Worm (Caenorhabditis elegans) whole organism, L4 larva: Measurements from ENCODE around the gene far-4.

ENCODE experiments used
- F10B5.3 ChIP-seq: sonication (generic microtip); optimal IDR thresholded peaks from 2 replicates; lab custom pipeline; 2016; ENCODE audit warnings: mild to moderate bottlenecking, missing genetic modification characterization, missing compliant biosample characterization
- F26F4.8 ChIP-seq: fragments of 200-800 bp; sonication (Bioruptor generic); conservative IDR thresholded peaks from 2 replicates; pipeline ENCODE4 v1.3.6; 2022; ENCODE audit warnings: missing genetic modification characterization, missing compliant biosample characterization
- F37D6.2 ChIP-seq: sonication (generic microtip); optimal IDR thresholded peaks from 2 replicates; lab custom pipeline; 2016; ENCODE audit warnings: mild to moderate bottlenecking, missing genetic modification characterization, missing compliant biosample characterization
- F44E2.7 ChIP-seq: fragments of 200-800 bp; sonication (Bioruptor generic); IDR thresholded peaks from 2 replicates; pipeline ENCODE4 v2.1.2; 2022; ENCODE audit warnings: missing genetic modification characterization, missing compliant biosample characterization
- F49E8.2 ChIP-seq: sonication (generic microtip); optimal IDR thresholded peaks from 2 replicates; lab custom pipeline; 2016; ENCODE audit warnings: missing compliant biosample characterization, mild to moderate bottlenecking, missing genetic modification characterization, borderline replicate concordance
- T20F7.1 ChIP-seq: fragments of 200-800 bp; sonication (Bioruptor generic); optimal IDR thresholded peaks from 2 replicates; lab custom pipeline; 2018; ENCODE audit warnings: mild to moderate bottlenecking, missing genetic modification characterization, missing compliant biosample characterization
- Y48G9A.11 ChIP-seq: fragments of 200-800 bp; sonication (Bioruptor generic); IDR thresholded peaks from 2 replicates; pipeline ENCODE4 v1.3.6; 2022; ENCODE audit warnings: missing genetic modification reagents, missing genetic modification characterization, missing compliant biosample characterization
- ZK337.2 ChIP-seq: fragments of 200-800 bp; sonication (Bioruptor generic); IDR thresholded peaks from 2 replicates; pipeline ENCODE4 v1.3.6; 2022; ENCODE audit warnings: missing genetic modification reagents, missing genetic modification characterization, missing compliant biosample characterization
- ZK546.5 ChIP-seq, 2 experiments: sonication (generic microtip); optimal IDR thresholded peaks; 2 replicates each; lab custom pipeline; 2017; ENCODE audit warnings: missing biosample characterization in 2 of 2, missing genetic modification characterization in 2 of 2
- aha-1 ChIP-seq: fragments of 150-350 bp; peaks from one replicate; lab custom pipeline; 2014; ENCODE audit warnings: missing biosample characterization, missing genetic modification characterization
- aly-2 ChIP-seq: sonication (generic microtip); optimal IDR thresholded peaks from 2 replicates; lab custom pipeline; 2018; ENCODE audit warnings: missing biosample characterization, missing genetic modification characterization
- ceh-32 ChIP-seq: sonication (generic microtip); optimal IDR thresholded peaks from 2 replicates; lab custom pipeline; 2016; ENCODE audit warnings: mild to moderate bottlenecking, missing genetic modification characterization, missing compliant biosample characterization; ENCODE audit not compliant: poor library complexity
- ceh-62 ChIP-seq: sonication (generic microtip); optimal IDR thresholded peaks from 2 replicates; lab custom pipeline; 2017; ENCODE audit warnings: missing biosample characterization, missing genetic modification characterization
- ceh-82 ChIP-seq: sonication (generic microtip); optimal IDR thresholded peaks from 2 replicates; lab custom pipeline; 2017; ENCODE audit warnings: missing biosample characterization, missing genetic modification characterization
- cey-2 ChIP-seq: sonication (generic microtip); optimal IDR thresholded peaks from 3 replicates; lab custom pipeline; 2017; ENCODE audit warnings: missing genetic modification characterization, mild to moderate bottlenecking, missing compliant biosample characterization, antibody characterized with exemption, borderline replicate concordance; ENCODE audit not compliant: insufficient read depth
- daf-8 ChIP-seq: fragments of 200-800 bp; sonication (Bioruptor generic); IDR thresholded peaks from 2 replicates; pipeline ENCODE4 v1.3.6; 2022; ENCODE audit warnings: missing genetic modification characterization, missing compliant biosample characterization
- dmd-8 ChIP-seq: fragments of 200-800 bp; sonication (Bioruptor generic); IDR thresholded peaks from 2 replicates; pipeline ENCODE4 v1.3.6; 2022; ENCODE audit warnings: missing genetic modification characterization, missing compliant biosample characterization
- dmd-9 ChIP-seq: fragments of 200-800 bp; sonication (Bioruptor generic); IDR thresholded peaks from 2 replicates; pipeline ENCODE4 v1.3.6; 2022; ENCODE audit warnings: missing genetic modification reagents, missing genetic modification characterization, missing compliant biosample characterization
- dve-1 ChIP-seq: sonication (generic microtip); optimal IDR thresholded peaks from 2 replicates; lab custom pipeline; 2017; ENCODE audit warnings: antibody characterized with exemption, mild to moderate bottlenecking, missing genetic modification characterization, missing compliant biosample characterization; ENCODE audit not compliant: insufficient read depth
- egl-43 ChIP-seq: fragments of 200-800 bp; sonication (Bioruptor generic); IDR thresholded peaks from 2 replicates; pipeline ENCODE4 v1.3.6; 2022; ENCODE audit warnings: missing genetic modification reagents, missing genetic modification characterization, missing compliant biosample characterization
- hif-1 ChIP-seq, 2 experiments: sonication (generic microtip); optimal IDR thresholded peaks; 2 replicates each; lab custom pipeline; 2016 to 2017; ENCODE audit warnings: missing compliant biosample characterization in 2 of 2, missing genetic modification characterization in 2 of 2, missing genetic modification reagents in 2 of 2, missing genotype in 2 of 2, mild to moderate bottlenecking in 1 of 2
- jun-1 ChIP-seq: fragments of 150-350 bp; optimal IDR thresholded peaks from 2 replicates; lab custom pipeline; 2014; ENCODE audit warnings: missing biosample characterization, missing genetic modification reagents, missing genetic modification characterization
- lin-1 ChIP-seq: fragments of 200-800 bp; sonication (Bioruptor generic); IDR thresholded peaks from 2 replicates; pipeline ENCODE4 v1.3.6; 2022; ENCODE audit warnings: missing genetic modification reagents, missing genetic modification characterization, missing compliant biosample characterization
- lin-38 ChIP-seq: fragments of 200-800 bp; sonication (Bioruptor generic); IDR thresholded peaks from 2 replicates; pipeline ENCODE4 v1.3.6; 2022; ENCODE audit warnings: missing genetic modification reagents, missing genetic modification characterization, missing compliant biosample characterization
- lir-3 ChIP-seq: sonication (generic microtip); optimal IDR thresholded peaks from 2 replicates; lab custom pipeline; 2016; ENCODE audit warnings: mild to moderate bottlenecking, missing genetic modification characterization, missing compliant biosample characterization
- mep-1 ChIP-seq: fragments of 150-350 bp; sonication (generic microtip); optimal IDR thresholded peaks from 3 replicates; lab custom pipeline; 2014; ENCODE audit warnings: missing biosample characterization, missing genetic modification characterization
- nhr-25 ChIP-seq: sonication (generic microtip); optimal IDR thresholded peaks from 2 replicates; lab custom pipeline; 2017; ENCODE audit warnings: missing genetic modification characterization, mild to moderate bottlenecking, missing compliant biosample characterization, antibody characterized with exemption, moderate library complexity, borderline replicate concordance; ENCODE audit not compliant: insufficient read depth
- nhr-28 ChIP-seq: fragments of 150-350 bp; optimal IDR thresholded peaks from 2 replicates; lab custom pipeline; 2014; ENCODE audit warnings: missing biosample characterization, missing genetic modification characterization
- nhr-42 ChIP-seq: fragments of 200-800 bp; sonication (Bioruptor generic); IDR thresholded peaks from 2 replicates; pipeline ENCODE4 v1.3.6; 2022; ENCODE audit warnings: missing genetic modification characterization, missing compliant biosample characterization
- nhr-48 ChIP-seq: sonication (generic microtip); optimal IDR thresholded peaks from 2 replicates; lab custom pipeline; 2016; ENCODE audit warnings: mild to moderate bottlenecking, missing genetic modification characterization, missing compliant biosample characterization
- nhr-77 ChIP-seq: fragments of 150-350 bp; optimal IDR thresholded peaks from 2 replicates; lab custom pipeline; 2014; ENCODE audit warnings: missing biosample characterization, missing genetic modification characterization
- set-16 ChIP-seq: fragments of 200-800 bp; sonication (Bioruptor generic); IDR thresholded peaks from 2 replicates; pipeline ENCODE4 v1.3.6; 2022; ENCODE audit warnings: missing genetic modification reagents, missing genetic modification characterization, missing compliant biosample characterization
- skn-1 ChIP-seq: fragments of 150-350 bp; optimal IDR thresholded peaks from 2 replicates; lab custom pipeline; 2014; ENCODE audit warnings: missing biosample characterization, missing genetic modification characterization
- spr-1 ChIP-seq: sonication (generic microtip); optimal IDR thresholded peaks from 2 replicates; lab custom pipeline; 2016; ENCODE audit warnings: mild to moderate bottlenecking, missing genetic modification characterization, missing compliant biosample characterization
- spr-3 ChIP-seq: fragments of 200-800 bp; sonication (Bioruptor generic); optimal IDR thresholded peaks from 2 replicates; lab custom pipeline; 2018; ENCODE audit warnings: mild to moderate bottlenecking, missing genetic modification characterization, missing compliant biosample characterization
- tra-1 ChIP-seq: fragments of 200-800 bp; sonication (Bioruptor generic); IDR thresholded peaks from 2 replicates; pipeline ENCODE4 v1.3.6; 2022; ENCODE audit warnings: missing genetic modification reagents, missing genetic modification characterization, missing compliant biosample characterization
- unc-130 ChIP-seq: sonication (generic microtip); optimal IDR thresholded peaks from 2 replicates; lab custom pipeline; 2016; ENCODE audit warnings: missing genetic modification reagents, missing genetic modification characterization, missing compliant biosample characterization
- vab-7 ChIP-seq: fragments of 200-800 bp; sonication (Bioruptor generic); IDR thresholded peaks from 2 replicates; pipeline ENCODE4 v1.3.6; 2022; ENCODE audit warnings: missing genetic modification reagents, missing genetic modification characterization, missing compliant biosample characterization
- zag-1 ChIP-seq: fragments of 150-350 bp; optimal IDR thresholded peaks from 2 replicates; lab custom pipeline; 2014; ENCODE audit warnings: missing biosample characterization, missing genetic modification characterization
- zfp-3 ChIP-seq: fragments of 200-800 bp; sonication (Bioruptor generic); conservative IDR thresholded peaks from 2 replicates; pipeline ENCODE4 v1.3.6; 2022; ENCODE audit warnings: missing genetic modification reagents, missing genetic modification characterization, missing compliant biosample characterization
- ztf-7 ChIP-seq: fragments of 150-350 bp; optimal IDR thresholded peaks from 2 replicates; lab custom pipeline; 2014; ENCODE audit warnings: missing biosample characterization, missing genetic modification characterization

The far-4 gene

DNA sequence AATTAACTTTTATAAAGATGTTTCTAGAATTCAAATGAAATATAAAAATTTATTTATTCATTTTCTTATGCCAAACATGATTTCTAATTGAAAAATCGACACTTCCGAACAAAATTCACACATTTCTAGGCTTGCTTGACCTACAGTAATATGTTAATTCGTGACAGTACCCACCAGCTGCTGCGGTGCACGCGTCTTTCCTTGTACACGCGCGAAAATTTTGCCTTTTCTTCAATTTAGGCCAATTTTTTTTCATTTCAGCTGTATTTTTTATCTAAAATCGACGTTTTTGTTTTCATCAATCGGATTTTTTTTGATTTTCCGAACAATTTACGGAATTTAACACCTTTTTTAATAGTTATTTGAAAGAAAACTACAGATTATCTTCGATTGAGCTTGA, 609 bp upstream of the far-4 start:
- peak; percentile 73 for TF ChIP-seq unc-130 (GFP tag; lab: Kevin White, UChicago)
- TF ChIP-seq ZK546.5 (tag; optimal IDR thresholded peaks at IDR 0.05; lab: Kevin White, UChicago), result no peak
- TF ChIP-seq jun-1 (tag; lab: Kevin White, UChicago), result no peak
- TF ChIP-seq F49E8.2 (tag; lab: Kevin White, UChicago), result peak; percentile 38
- TF ChIP-seq Y48G9A.11 (GFP tag; lab: Robert Waterston, UW), result peak; percentile 70
- TF ChIP-seq ceh-32, result no peak

DNA sequence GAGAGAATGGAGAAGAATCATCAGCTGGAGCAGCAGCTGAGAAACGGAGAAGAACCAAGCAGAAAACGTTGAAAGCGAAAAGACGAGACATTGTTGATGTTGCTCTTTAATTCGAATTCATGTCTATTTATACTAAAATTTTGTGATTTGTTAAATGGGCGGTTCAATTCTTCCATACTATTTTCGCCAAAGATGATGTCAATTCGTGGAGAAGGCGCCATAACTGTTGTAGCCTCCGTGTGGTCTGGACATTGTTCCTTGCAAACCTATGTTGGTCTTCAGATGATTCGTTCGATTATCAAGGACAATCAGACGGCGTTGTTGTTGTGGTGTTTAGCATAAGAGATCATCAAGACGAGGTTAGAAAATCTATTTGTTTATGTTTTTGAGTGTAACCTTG, 2.0 kb downstream of the far-4 start, which contains the start of gene far-3:
far-3 (minus strand) TSS at position 101 of the 400 bp plus-strand sequence.
- TF ChIP-seq F10B5.3 (no peak), aly-2 (tag; lab: Kevin White, UChicago) (no peak), egl-43 (GFP tag; lab: Robert Waterston, UW) (no peak), lir-3 (no peak), spr-1 (tag; lab: Kevin White, UChicago) (no peak), ztf-7 (tag; lab: Kevin White, UChicago) (no peak), T20F7.1 (GFP tag; lab: Kevin White, UChicago) (no peak), tra-1 (GFP tag; lab: Robert Waterston, UW) (no peak), dve-1 (tag; lab: Kevin White, UChicago) (no peak), skn-1 (tag; lab: Kevin White, UChicago) (no peak), zfp-3 (GFP tag; lab: Robert Waterston, UW) (no peak), hif-1 (tag; optimal IDR thresholded peaks at IDR 0.05; lab: Kevin White, UChicago) (no peak), ZK337.2 (GFP tag; lab: Robert Waterston, UW) (no peak)

ce11 chrV:12995269-12995668, 4.2 kb downstream of the far-4 start, which contains the start of gene far-5:
TSS of gene far-5 (plus strand) at chrV:12995569.
- TF ChIP-seq dmd-9 (GFP tag; lab: Robert Waterston, UW), result no peak
- no peak for TF ChIP-seq ceh-62
- no peak for TF ChIP-seq vab-7 (GFP tag; lab: Robert Waterston, UW)
- TF ChIP-seq spr-3 (GFP tag; lab: Kevin White, UChicago), result no peak
- no peak for TF ChIP-seq mep-1 (tag; lab: Kevin White, UChicago)
- no peak for TF ChIP-seq dmd-8
- TF ChIP-seq lin-1, result no peak
- no peak for TF ChIP-seq cey-2 (tag; lab: Kevin White, UChicago)
- TF ChIP-seq aha-1 (tag; lab: Kevin White, UChicago), result peak; percentile 48
- TF ChIP-seq nhr-28, result peak; percentile 3
- TF ChIP-seq F10B5.3, result no peak

ce11 chrV:12992891-12993290, 6.6 kb downstream of the far-4 start, which contains the start of the genes F15B9.11 and dsl-7:
TSS of gene F15B9.11 (minus strand) at chrV:12992895.
TSS of gene dsl-7 (plus strand) at chrV:12993150.
- TF ChIP-seq daf-8 (GFP tag; lab: Robert Waterston, UW) (no peak), nhr-25 (tag; lab: Kevin White, UChicago) (no peak), F44E2.7 (GFP tag; lab: Robert Waterston, UW) (no peak), F26F4.8 (GFP tag; lab: Robert Waterston, UW) (no peak), ceh-82 (tag; lab: Kevin White, UChicago) (no peak), nhr-48 (tag; lab: Kevin White, UChicago) (no peak), lin-38 (no peak), nhr-77 (no peak), ZK546.5 (tag; optimal IDR thresholded peaks at IDR 0.05; lab: Kevin White, UChicago) (no peak), zag-1 (no peak), set-16 (no peak), nhr-42 (GFP tag; lab: Robert Waterston, UW) (no peak), tra-1 (GFP tag; lab: Robert Waterston, UW) (no peak), lin-1 (no peak), F37D6.2 (tag; lab: Kevin White, UChicago) (no peak), nhr-28 (no peak)
